Fruit fly (Drosophila melanogaster): ENCODE results near the gene CG3609.

Gene CG3609

DNA sequence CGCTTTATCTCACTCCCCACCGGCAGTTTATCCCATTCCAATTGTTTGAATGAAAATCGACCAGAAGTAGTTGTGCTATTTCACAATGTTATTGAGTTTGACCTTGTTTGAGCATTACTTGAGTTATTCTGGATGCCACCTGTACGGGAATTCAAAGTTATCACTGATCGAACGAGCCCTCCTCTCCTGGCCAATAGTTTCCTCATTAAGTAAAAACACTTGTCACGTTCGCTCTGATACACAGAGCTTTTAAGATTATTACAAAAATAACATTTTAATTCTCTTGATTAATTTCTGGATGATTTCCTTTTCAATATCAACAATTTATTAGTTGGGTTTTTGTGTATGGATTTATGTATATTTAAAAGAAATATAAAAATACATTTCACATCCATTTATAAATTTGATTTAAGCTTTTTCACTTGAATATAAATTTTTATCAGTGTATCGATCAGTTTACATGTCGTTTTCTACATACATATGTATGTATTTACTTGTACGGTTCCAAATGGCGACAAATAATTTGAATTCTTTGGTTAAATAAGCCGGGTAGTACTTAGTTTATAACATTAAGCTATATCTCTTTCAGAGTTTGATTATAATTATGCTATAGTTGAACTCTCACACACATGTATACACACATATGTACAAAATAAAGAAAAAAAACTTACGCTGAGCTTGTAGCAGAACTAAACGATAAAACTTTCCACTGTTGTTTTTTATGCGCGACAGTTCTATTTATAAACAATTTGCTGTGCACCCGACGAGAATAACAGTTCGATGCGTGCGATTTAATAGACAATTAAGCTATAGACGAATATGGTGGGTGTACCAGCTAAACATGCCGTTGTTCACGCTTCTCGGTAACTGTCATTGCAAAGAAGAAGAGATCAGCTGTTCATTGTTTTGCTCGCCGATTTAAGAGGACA, at the start of gene CG3609, which contains the start of gene CG15390:
Gene CG3609, minus strand, starts transcription at position 810 of the 929 bp plus-strand sequence.
Gene CG15390, plus strand, starts transcription at position 896 of the 929 bp plus-strand sequence.
- TF ChIP-seq noc (tag; optimal IDR thresholded peaks at IDR 0.05) = peak; percentile 76

DNA sequence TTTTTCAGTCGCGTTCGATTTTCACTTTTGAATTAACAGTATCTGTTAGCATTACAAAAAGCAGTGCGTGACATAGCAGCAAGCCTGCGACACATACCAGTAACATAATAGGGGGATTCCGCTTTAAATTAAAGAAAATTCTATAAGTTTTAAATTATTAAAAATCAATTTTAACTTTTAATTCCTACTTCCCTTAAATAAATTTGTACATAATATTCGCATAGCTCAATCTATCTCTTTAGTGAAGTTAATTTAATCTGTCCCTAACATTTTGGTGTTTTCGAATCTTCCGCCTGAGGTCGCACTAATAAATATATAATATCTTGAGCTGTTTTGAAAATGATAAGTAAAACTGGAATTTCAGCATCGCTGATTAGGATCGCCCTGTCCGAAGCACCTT, 46.1 kb upstream of the CG3609 start, which contains the start of gene CG9886:
Gene CG9886, plus strand, starts transcription at position 341 of the 400 bp plus-strand sequence.
- no peak for TF ChIP-seq noc (tag; optimal IDR thresholded peaks at IDR 0.05)

DNA sequence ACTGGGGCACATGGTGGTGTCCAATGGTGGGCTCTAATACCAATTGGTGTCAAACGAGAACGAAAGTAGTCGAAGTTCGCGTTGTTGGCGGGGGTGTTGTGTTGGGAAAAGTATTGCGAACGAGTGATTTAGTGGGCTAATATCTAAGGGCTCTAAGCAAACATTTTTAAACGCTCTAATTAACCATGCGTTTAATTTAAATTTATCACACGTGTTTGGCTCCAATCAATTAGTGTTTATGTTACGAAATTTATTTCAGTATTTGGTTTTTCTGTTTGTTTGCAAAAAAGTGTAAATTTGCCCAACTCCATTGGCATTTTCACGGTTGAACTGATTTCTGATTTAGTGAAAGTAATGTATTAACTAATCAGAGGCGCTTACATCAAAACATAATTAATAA, 45.5 kb upstream of the CG3609 start, which contains the start of gene CG34447:
Gene CG34447, minus strand, starts transcription at position 101 of the 400 bp plus-strand sequence.
- TF ChIP-seq noc (tag; optimal IDR thresholded peaks at IDR 0.05) = no peak

DNA sequence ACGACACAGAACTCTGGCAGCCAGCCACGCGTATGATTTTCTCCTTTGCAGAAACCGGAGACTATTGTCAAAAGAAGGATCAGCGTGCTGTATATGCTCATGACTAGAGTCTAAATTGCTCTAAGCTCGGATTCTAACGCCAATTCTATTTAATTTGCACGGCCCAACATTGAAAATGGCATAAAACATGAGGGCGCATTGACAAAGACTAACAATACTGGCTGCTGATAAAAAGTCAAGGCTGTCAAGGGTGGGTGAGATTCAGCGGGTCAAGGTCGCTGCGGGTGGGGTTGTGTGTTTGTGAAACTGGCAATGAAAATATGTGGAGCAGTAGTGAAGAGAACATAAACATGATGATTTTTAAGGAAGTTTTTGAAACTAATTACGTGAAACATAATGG, 43.4 kb upstream of the CG3609 start, which contains the start of gene CG34448:
Gene CG34448, minus strand, starts transcription at position 101 of the 400 bp plus-strand sequence.
- no peak for TF ChIP-seq noc (tag; optimal IDR thresholded peaks at IDR 0.05)

DNA sequence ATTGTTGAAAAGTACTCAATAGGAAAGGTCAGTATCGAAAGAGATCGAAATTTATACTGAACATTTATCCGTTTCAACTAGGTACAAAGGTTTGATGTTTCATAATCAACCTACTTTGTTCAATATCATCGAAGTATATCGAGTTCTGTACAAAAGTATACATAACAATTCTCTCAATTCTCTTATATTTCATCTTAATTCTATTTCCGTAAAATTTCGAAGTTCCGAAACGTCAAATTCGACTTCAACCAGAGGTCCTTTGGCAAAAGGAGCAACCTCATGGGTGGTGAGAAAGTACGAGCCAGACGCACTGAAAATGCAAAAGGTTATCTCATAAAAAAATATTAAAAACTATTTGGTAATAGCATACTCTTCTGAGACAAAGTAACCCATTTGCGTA, 42.2 kb upstream of the CG3609 start, which contains the start of gene CG31948:
Gene CG31948, minus strand, starts transcription at position 101 of the 400 bp plus-strand sequence.
- no peak for TF ChIP-seq noc (tag; optimal IDR thresholded peaks at IDR 0.05)

DNA sequence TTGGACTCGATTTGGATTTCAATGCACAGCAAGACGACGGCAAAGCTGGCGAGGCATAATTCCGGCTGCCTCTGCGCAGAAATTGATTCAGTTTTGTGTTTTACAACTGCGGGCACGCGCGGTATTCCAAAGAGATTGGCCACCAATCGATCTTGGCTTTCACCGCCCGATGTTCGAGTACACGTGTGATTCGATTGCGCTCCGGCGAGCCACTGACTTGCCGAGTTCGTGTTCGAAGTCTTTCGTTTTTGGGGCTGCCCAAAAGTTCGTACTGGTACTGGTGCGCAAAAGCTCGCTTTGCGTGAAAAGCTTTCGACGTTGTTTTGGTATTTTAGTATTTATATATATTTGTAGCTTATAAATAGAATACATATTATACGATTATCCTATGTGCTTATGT, 40.7 kb upstream of the CG3609 start, which contains the start of gene CG18641:
Gene CG18641, minus strand, starts transcription at position 214 of the 400 bp plus-strand sequence.
- no peak for TF ChIP-seq noc (tag; optimal IDR thresholded peaks at IDR 0.05)

DNA sequence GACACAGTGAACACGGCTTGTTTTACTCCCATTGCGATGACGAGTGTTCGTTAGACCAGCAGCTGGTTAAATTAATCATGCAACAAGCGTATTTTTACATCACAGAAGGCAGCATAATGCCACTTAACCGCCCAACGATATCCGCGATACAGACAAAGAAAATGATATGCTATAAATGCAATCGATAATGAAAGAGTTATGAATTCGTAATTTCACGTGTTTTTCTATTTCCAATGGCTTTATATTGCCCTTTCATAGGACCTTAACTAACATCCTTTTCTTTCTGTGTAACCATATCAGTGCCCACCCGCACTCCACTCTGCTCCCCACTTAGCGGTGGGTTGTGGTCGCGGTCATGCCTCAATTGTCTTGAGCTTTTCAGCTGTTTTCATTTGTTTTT, 38.7 kb upstream of the CG3609 start:
- no peak for TF ChIP-seq noc (tag; optimal IDR thresholded peaks at IDR 0.05)

DNA sequence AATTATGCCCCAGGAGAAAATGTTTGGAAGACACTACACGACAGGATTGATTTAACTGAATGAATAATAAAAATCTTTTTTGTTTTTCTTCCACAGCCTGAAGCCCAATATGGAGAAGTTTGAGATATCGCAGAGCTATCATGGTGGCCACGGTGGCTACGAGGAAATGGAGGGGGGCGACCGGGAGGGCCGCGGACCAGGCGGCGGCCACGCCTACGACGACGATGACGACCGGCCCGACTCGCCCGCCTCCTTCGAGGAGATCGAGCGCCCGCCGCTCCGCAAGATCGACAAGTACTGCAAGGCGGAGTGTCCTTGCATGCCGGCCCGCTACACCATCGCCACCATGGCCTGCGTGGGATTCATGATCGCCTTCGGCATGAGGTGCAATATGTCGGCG, 30.2 kb upstream of the CG3609 start:
- no peak for TF ChIP-seq noc (tag; optimal IDR thresholded peaks at IDR 0.05)

DNA sequence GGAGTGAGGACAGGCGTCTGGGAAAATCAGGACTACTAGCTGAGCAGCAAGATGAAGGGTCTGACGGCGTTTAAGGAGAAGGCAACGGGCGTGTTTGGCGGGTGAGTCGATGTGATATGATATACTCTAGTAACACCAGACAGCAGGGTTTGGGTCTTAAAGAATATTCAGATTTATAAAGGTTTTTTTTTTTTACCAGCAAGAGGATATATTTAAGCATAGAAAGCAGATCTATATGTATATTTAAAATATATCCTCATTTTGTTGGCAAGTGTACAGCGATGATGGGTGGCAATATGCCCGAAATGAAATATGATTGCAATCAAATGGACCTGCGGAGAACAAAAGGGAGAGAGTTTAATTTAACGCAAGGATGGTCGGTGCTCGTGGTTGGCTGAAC, 27.8 kb upstream of the CG3609 start:
- TF ChIP-seq noc (tag; optimal IDR thresholded peaks at IDR 0.05) = no peak

DNA sequence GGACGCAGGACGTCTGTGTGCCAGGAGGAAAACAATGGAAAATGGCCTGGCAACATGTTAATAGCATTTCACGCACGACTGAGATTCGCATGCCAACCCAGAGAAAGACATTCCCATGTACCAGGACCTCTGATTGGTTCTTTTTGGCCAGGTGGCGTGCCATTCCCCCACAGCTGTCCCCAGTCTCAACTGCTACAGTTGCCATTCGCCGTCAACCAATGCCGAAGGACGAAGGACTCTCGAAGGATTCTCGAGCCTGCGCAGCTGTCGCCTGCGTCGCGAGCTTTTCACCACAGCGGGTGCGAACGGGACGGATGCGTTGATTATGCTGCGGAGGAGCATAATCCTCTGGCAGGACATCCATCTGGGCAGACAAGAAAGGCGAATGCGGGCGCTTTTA, 25.5 kb upstream of the CG3609 start, which contains the start of gene VGlut:
Gene VGlut, plus strand, starts transcription at position 399 of the 400 bp plus-strand sequence.
- no peak for TF ChIP-seq noc (tag; optimal IDR thresholded peaks at IDR 0.05)

DNA sequence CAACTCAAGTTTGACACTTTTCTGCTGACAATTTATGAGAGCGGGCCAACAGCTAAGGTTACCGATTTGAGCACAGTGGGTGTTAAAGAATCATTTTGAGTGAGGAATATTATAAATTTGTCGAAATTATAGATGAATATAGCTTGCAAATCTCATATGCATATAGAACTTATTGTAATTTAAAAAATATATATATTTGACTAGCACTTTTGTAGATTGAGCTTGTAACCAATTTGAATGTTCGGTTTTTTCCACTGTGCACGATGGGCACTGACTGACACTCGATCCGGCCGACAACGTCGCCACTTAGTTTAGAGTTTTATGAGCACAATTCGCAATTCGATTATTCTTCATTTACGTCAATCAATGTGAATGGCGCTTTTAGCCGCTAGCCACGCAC, 24.0 kb upstream of the CG3609 start:
- no peak for TF ChIP-seq noc (tag; optimal IDR thresholded peaks at IDR 0.05)

DNA sequence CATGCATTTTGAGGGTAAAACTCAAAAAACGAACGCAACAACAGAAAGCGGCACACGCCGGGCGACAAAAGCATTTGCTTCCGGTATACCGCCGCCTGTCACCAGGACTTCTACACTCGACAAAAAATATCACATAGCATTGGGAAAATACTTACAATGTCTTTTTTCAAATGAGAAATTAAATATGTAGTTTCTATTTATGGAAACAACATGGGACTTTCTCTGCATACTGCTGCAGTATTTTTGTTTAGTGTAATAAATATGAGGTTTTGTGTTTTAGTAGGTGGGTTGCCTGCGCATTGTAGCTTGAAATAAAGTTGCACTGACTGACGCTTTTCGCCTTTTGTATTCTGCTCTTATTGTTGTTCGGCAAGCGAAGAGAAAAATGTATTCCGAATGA, 22.7 kb upstream of the CG3609 start:
- no peak for TF ChIP-seq noc (tag; optimal IDR thresholded peaks at IDR 0.05)

DNA sequence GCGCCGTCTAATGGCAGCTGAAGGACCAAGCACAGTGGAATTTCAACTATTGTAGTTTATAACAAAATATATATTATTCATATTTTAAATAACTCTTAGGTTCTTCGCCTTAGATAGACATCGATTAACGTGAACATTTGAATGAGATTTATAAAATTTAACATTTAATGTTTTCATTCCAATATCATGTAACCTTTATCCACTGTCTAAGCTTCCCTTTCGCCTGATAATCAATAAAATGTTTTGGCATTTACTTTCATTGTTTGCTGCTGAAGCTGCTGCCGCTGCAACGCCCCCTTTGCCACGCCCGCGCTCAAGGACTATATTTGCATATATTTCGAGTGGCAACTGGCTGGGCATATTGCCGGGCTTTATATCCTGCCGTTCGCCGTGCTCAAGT, 20.4 kb upstream of the CG3609 start:
- no peak for TF ChIP-seq noc (tag; optimal IDR thresholded peaks at IDR 0.05)

DNA sequence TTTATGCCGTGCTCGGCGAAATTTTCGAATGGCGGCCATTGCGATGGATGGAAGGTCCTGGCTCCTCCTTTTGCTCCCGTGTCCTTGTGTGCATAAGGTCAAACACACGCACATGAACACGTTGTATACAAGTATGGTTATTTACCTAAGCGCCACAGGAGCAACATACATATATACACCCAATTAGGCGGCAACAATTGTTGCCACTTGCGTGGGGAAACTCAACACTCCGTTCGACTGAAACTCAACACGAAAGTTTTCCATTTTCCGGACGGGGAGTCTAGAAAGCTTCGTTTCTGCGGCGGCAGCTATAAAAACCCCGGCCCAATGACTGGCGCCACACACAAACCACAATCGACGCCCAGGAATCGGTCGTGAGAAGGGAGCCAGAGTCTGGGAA, 16.9 kb upstream of the CG3609 start, which contains the start of gene CG46448:
Gene CG46448, plus strand, starts transcription at position 340 of the 400 bp plus-strand sequence.
- TF ChIP-seq noc (tag; optimal IDR thresholded peaks at IDR 0.05) = no peak

DNA sequence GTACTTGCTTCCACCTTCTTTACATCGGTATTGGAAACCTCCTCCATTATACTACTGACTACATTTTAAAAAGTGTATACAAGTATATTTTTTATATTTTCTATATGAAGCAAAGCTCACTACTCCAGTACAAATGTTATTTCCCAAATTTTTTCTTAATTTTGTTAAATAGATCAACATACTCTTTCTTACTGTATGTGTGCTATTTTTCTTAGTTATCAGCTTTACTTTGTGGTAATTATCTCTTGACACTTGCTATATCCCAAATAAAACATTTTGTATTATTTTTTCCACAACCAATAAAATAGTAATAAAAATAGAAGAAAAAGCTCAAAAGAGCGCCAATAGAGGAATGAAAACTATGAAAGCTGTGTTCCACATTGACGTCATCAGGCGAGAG, 16.2 kb upstream of the CG3609 start, which contains the start of gene CG43750:
Gene CG43750, minus strand, starts transcription at position 101 of the 400 bp plus-strand sequence.
- no peak for TF ChIP-seq noc (tag; optimal IDR thresholded peaks at IDR 0.05)

DNA sequence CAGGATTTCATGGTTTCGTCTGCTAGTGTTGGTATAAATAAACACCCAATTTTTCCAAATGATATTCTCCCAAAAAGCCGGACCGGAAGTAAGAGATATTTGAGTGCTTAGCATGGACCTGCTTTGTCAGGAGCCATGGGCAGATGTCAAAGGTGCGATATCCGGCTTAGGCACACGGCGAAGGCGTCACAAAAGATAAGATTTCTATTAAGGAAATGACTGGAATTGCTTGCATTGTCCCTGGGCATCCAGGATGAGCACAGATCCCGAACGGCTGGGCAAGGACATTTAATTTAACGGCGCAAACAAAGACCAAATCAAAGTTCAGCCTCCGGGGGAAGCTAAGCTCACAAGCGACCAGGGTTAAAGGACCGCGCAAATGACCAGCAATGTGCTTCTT, 11.3 kb upstream of the CG3609 start, which contains the start of gene CG3557:
Gene CG3557, minus strand, starts transcription at position 101 of the 400 bp plus-strand sequence.
- no peak for TF ChIP-seq noc (tag; optimal IDR thresholded peaks at IDR 0.05)
